Worm (Caenorhabditis elegans) whole organism, L3 larva: ENCODE measurements around the gene scl-3.

Experiments
- ZK546.5 ChIP-seq: sonication (generic microtip); optimal IDR thresholded peaks from 2 replicates; lab custom pipeline; 2017; ENCODE audit warnings: missing biosample characterization, missing genetic modification characterization
- egl-27 ChIP-seq: sonication (generic microtip); optimal IDR thresholded peaks from 4 replicates; lab custom pipeline; 2017; ENCODE audit warnings: missing biosample characterization, missing genetic modification reagents, missing genetic modification characterization
- elt-1 ChIP-seq: fragments of 150-350 bp; optimal IDR thresholded peaks from 2 replicates; lab custom pipeline; 2014; ENCODE audit warnings: missing biosample characterization, missing genetic modification characterization
- elt-3 ChIP-seq, 3 experiments: fragments of 150-350 bp in 1 of 3; sonication (generic microtip) in 2 of 3; optimal IDR thresholded peaks; 2 replicates in 2 of 3; 4 replicates in 1 of 3; lab custom pipeline; 2014 to 2017; ENCODE audit warnings: missing biosample characterization in 3 of 3, missing genetic modification characterization in 3 of 3
- mdl-1 ChIP-seq: fragments of 150-350 bp; optimal IDR thresholded peaks from 2 replicates; lab custom pipeline; 2014; ENCODE audit warnings: missing biosample characterization, missing genetic modification characterization
- nhr-237 ChIP-seq: fragments of 150-350 bp; optimal IDR thresholded peaks from 2 replicates; lab custom pipeline; 2014; ENCODE audit warnings: missing biosample characterization, missing genetic modification characterization
- nhr-28 ChIP-seq: fragments of 150-350 bp; optimal IDR thresholded peaks from 2 replicates; lab custom pipeline; 2014; ENCODE audit warnings: missing biosample characterization, missing genetic modification characterization
- nhr-76 ChIP-seq: fragments of 150-350 bp; sonication (generic microtip); optimal IDR thresholded peaks from 5 replicates; lab custom pipeline; 2014; ENCODE audit warnings: missing biosample characterization, missing genetic modification characterization
- nhr-77 ChIP-seq: fragments of 150-350 bp; optimal IDR thresholded peaks from 2 replicates; lab custom pipeline; 2014; ENCODE audit warnings: missing biosample characterization, missing genetic modification characterization
- pqm-1 ChIP-seq: fragments of 150-350 bp; optimal IDR thresholded peaks from 2 replicates; lab custom pipeline; 2017; ENCODE audit warnings: missing biosample characterization, missing genetic modification characterization, inconsistent platforms
- sea-2 ChIP-seq: fragments of 150-350 bp; sonication (generic microtip); optimal IDR thresholded peaks from 4 replicates; lab custom pipeline; 2014; ENCODE audit warnings: missing biosample characterization, missing genetic modification reagents, missing genetic modification characterization
- snpc-4 ChIP-seq: fragments of 150-350 bp; optimal IDR thresholded peaks from 2 replicates; lab custom pipeline; 2014; ENCODE audit warnings: missing biosample characterization, missing genetic modification characterization
- unc-62 ChIP-seq: fragments of 150-350 bp; sonication (generic microtip); optimal IDR thresholded peaks from 4 replicates; lab custom pipeline; 2014; ENCODE audit warnings: missing biosample characterization, missing genetic modification reagents, missing genetic modification characterization
- zag-1 ChIP-seq: fragments of 150-350 bp; optimal IDR thresholded peaks from 2 replicates; lab custom pipeline; 2014; ENCODE audit warnings: missing biosample characterization, missing genetic modification characterization

ce11 chrIV:13089671-13090242, 30.4 kb downstream of the scl-3 start:
- TF ChIP-seq ZK546.5 (tag; lab: Kevin White, UChicago) (no peak), nhr-237 (tag; lab: Kevin White, UChicago) (no peak), snpc-4 (tag; lab: Kevin White, UChicago) (no peak), elt-1 (tag; lab: Kevin White, UChicago) (no peak), pqm-1 (tag; lab: Kevin White, UChicago) (no peak), nhr-28 (tag; lab: Kevin White, UChicago) (no peak), mdl-1 (tag; lab: Kevin White, UChicago) (no peak), nhr-76 (tag; lab: Kevin White, UChicago) (no peak), unc-62 (no peak), sea-2 (GFP tag; lab: Kevin White, UChicago) (no peak), elt-3 (tag; optimal IDR thresholded peaks at IDR 0.05; lab: Kevin White, UChicago) (no peak), nhr-77 (tag; lab: Kevin White, UChicago) (no peak), egl-27 (tag; lab: Kevin White, UChicago) (no peak), zag-1 (no peak)
